Worm (Caenorhabditis elegans) whole organism, L1 larva: ENCODE results near the gene sru-45.

ENCODE experiments used
- ceh-82 ChIP-seq, 3 experiments: fragments of 150-350 bp in 1 of 3; sonication (generic microtip) in 2 of 3; optimal IDR thresholded peaks; 2 replicates each; lab custom pipeline; 2014 to 2017; ENCODE audit warnings: missing biosample characterization in 3 of 3, missing genetic modification characterization in 3 of 3
- jun-1 ChIP-seq: fragments of 150-350 bp; optimal IDR thresholded peaks from 2 replicates; lab custom pipeline; 2014; ENCODE audit warnings: missing biosample characterization, missing genetic modification reagents, missing genetic modification characterization
- lin-15B ChIP-seq: fragments of 150-350 bp; sonication (generic microtip); optimal IDR thresholded peaks from 3 replicates; lab custom pipeline; 2014; ENCODE audit warnings: missing biosample characterization, missing genetic modification characterization
- mep-1 ChIP-seq: fragments of 150-350 bp; optimal IDR thresholded peaks from 2 replicates; lab custom pipeline; 2014; ENCODE audit warnings: missing biosample characterization, missing genetic modification characterization
- nhr-47 ChIP-seq: sonication (generic microtip); optimal IDR thresholded peaks from 2 replicates; lab custom pipeline; 2016; ENCODE audit warnings: mild to moderate bottlenecking, missing genetic modification characterization, moderate library complexity, missing compliant biosample characterization
- pag-3 ChIP-seq: sonication (generic microtip); optimal IDR thresholded peaks from 2 replicates; lab custom pipeline; 2017; ENCODE audit warnings: missing genetic modification characterization, mild to moderate bottlenecking, missing compliant biosample characterization, antibody characterized with exemption, borderline replicate concordance; ENCODE audit not compliant: insufficient read depth
- sox-4 ChIP-seq: sonication (generic microtip); optimal IDR thresholded peaks from 2 replicates; lab custom pipeline; 2016; ENCODE audit warnings: missing genetic modification characterization, missing compliant biosample characterization
- tbx-2 ChIP-seq: sonication (generic microtip); optimal IDR thresholded peaks from 2 replicates; lab custom pipeline; 2016; ENCODE audit warnings: missing genetic modification characterization, missing compliant biosample characterization

DNA sequence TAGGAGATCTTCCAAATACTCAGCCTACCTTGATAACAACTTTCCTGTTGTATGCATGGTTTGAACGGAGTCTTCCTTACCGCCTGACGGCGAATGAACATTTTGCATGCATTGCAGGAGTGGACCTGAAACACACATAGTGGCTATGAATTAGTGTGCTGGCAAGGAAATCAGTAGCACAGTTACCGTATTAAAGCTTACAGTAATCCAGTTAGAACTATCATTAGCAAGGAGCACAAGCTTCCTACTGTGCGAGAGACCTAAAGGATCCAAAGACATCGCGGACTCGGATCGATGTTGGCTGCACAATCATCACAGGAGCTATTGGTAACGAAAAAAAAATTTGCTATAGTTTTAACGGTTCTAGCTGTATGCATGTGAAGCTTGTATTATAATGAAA lies 5.0 kb downstream of the sru-45 start, which contains the start of gene nhr-233:
- TF ChIP-seq sox-4 (tag; lab: Kevin White, UChicago) (no peak), lin-15B (tag; lab: Kevin White, UChicago) (no peak), mep-1 (tag; lab: Kevin White, UChicago) (no peak), jun-1 (no peak), pag-3 (tag; lab: Kevin White, UChicago) (no peak), nhr-47 (no peak), ceh-82 (tag; optimal IDR thresholded peaks at IDR 0.05; lab: Kevin White, UChicago) (no peak), tbx-2 (tag; lab: Kevin White, UChicago) (no peak)
